Fruit fly (Drosophila melanogaster) whole organism, prepupa: ENCODE data around the gene CG1812.
A peak's percentile ranks its signal among the peaks of the same experiment; 100 is the strongest.

Source experiments
- Blimp-1 ChIP-seq: fragments of 200-800 bp; sonication (Bioruptor generic); optimal IDR thresholded peaks from 3 replicates; lab custom pipeline; 2017; ENCODE audit warnings: missing biosample characterization, missing genetic modification characterization, mild to moderate bottlenecking, moderate library complexity, missing genetic modification reagents
- CG10631 ChIP-seq: fragments of 200-800 bp; sonication (Bioruptor generic); optimal IDR thresholded peaks from 2 replicates; lab custom pipeline; 2016; ENCODE audit warnings: missing biosample characterization, missing genetic modification characterization
- CG31627 ChIP-seq: fragments of 200-800 bp; sonication (Bioruptor generic); optimal IDR thresholded peaks from 3 replicates; lab custom pipeline; 2016; ENCODE audit warnings: missing biosample characterization, missing genetic modification characterization
- CG6808 ChIP-seq: fragments of 200-800 bp; sonication (Bioruptor generic); optimal IDR thresholded peaks from 3 replicates; lab custom pipeline; 2017; ENCODE audit warnings: missing biosample characterization, missing genetic modification characterization, mild to moderate bottlenecking, moderate library complexity, missing genetic modification reagents
- CG7368 ChIP-seq: fragments of 200-800 bp; sonication (Bioruptor generic); optimal IDR thresholded peaks from 3 replicates; lab custom pipeline; 2016; ENCODE audit warnings: missing biosample characterization, missing genetic modification characterization
- CG8632 ChIP-seq: fragments of 200-800 bp; sonication (Bioruptor generic); optimal IDR thresholded peaks from 3 replicates; lab custom pipeline; 2016; ENCODE audit warnings: missing biosample characterization, missing genetic modification characterization
- OdsH ChIP-seq: fragments of 200-800 bp; sonication (Bioruptor generic); optimal IDR thresholded peaks from 3 replicates; lab custom pipeline; 2016; ENCODE audit warnings: missing biosample characterization, missing genetic modification characterization
- dsx ChIP-seq: fragments of 200-800 bp; optimal IDR thresholded peaks from 3 replicates; lab custom pipeline; 2019; ENCODE audit warnings: missing biosample characterization, mild to moderate bottlenecking, missing genetic modification characterization, moderate library complexity; ENCODE audit not compliant: poor library complexity, severe bottlenecking
- svp ChIP-seq: fragments of 200-800 bp; sonication (Bioruptor generic); peaks from one replicate; lab custom pipeline; 2016; ENCODE audit warnings: missing biosample characterization, missing genetic modification characterization
- vri ChIP-seq: fragments of 200-800 bp; sonication (Bioruptor generic); optimal IDR thresholded peaks from 3 replicates; lab custom pipeline; 2016; ENCODE audit warnings: missing biosample characterization, mild to moderate bottlenecking, missing genetic modification characterization

DNA sequence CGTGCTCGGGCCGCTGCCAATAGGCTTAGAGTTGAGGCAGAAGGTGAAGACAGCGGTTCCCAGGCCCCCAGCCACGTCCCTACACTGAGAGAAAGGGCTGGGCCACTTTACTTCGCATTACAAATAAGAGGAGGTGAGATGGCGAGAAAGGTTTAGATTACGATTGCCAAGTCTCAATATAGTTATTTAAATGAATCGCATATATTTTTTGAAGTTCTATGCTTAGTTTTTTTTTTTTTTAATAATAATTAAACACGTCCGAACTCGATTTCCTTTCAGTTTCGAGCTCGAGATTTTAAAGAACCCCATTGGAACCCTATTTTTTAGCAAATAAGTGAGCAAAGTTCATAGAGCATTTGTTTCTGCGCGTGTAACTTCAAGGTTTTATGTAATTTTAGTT lies 3.6 kb upstream of the CG1812 start:
- TF ChIP-seq dsx (GFP tag; lab: Kevin White, UChicago) (no peak), vri (GFP tag; lab: Kevin White, UChicago) (no peak), CG10631 (GFP tag; lab: Kevin White, UChicago) (peak; percentile 50), Blimp-1 (GFP tag; lab: Kevin White, UChicago) (no peak), CG6808 (GFP tag; lab: Kevin White, UChicago) (peak; percentile 20), CG8632 (GFP tag; lab: Kevin White, UChicago) (peak; percentile 57), svp (GFP tag; lab: Kevin White, UChicago) (peak; percentile 81), OdsH (peak; percentile 65), CG31627 (GFP tag; lab: Kevin White, UChicago) (peak; percentile 48), CG7368 (GFP tag; lab: Kevin White, UChicago) (peak; percentile 17)
